Worm (Caenorhabditis elegans): ENCODE measurements around the gene Y51H7C.41.

- TF ChIP-seq unc-62 (GFP tag; optimal IDR thresholded peaks at IDR 0.05) (no peak), ztf-4 (tag; optimal IDR thresholded peaks at IDR 0.05) (no peak), ceh-82 (tag; optimal IDR thresholded peaks at IDR 0.05) (no peak), pqm-1 (tag; optimal IDR thresholded peaks at IDR 0.05) (no peak), nhr-237 (tag; optimal IDR thresholded peaks at IDR 0.05) (no peak), snpc-4 (tag; optimal IDR thresholded peaks at IDR 0.05) (no peak), lin-15B (tag; optimal IDR thresholded peaks at IDR 0.05) (no peak), ceh-9 (tag; optimal IDR thresholded peaks at IDR 0.05) (no peak), egl-27 (tag; optimal IDR thresholded peaks at IDR 0.05) (no peak), nhr-11 (tag; optimal IDR thresholded peaks at IDR 0.05) (no peak), aly-2 (tag; optimal IDR thresholded peaks at IDR 0.05) (no peak)
Measured at ce11 chrII:1423660-1424059, 20.5 kb downstream of the Y51H7C.41 start, which contains the start of gene Y51H7C.10.

Data from whole organism, L3 larva.